Worm (Caenorhabditis elegans) whole organism, young adult: ENCODE results near the gene Y81B9A.2.

Source experiments
- athp-1 ChIP-seq: sonication (generic microtip); optimal IDR thresholded peaks from 2 replicates; lab custom pipeline; 2017; ENCODE audit warnings: mild to moderate bottlenecking, missing genetic modification characterization, missing compliant biosample characterization
- chd-7 ChIP-seq: sonication (generic microtip); optimal IDR thresholded peaks from 2 replicates; lab custom pipeline; 2016; ENCODE audit warnings: mild to moderate bottlenecking, missing genetic modification characterization, moderate library complexity, missing compliant biosample characterization
- egl-44 ChIP-seq: fragments of 200-800 bp; sonication (Bioruptor generic); IDR thresholded peaks from 2 replicates; pipeline ENCODE4 v1.3.6; 2022; ENCODE audit warnings: missing genetic modification reagents, missing genetic modification characterization, missing compliant biosample characterization
- nhr-179 ChIP-seq: sonication (generic microtip); optimal IDR thresholded peaks from 2 replicates; lab custom pipeline; 2016; ENCODE audit warnings: mild to moderate bottlenecking, missing genetic modification characterization, missing compliant biosample characterization
- snpc-4 ChIP-seq, 5 experiments: fragments of 150-350 bp in 1 of 5; sonication (generic microtip) in 4 of 5; optimal IDR thresholded peaks; 2 replicates each; lab custom pipeline; 2014 to 2018; ENCODE audit warnings: missing genetic modification characterization in 5 of 5, missing biosample characterization in 3 of 5, antibody characterized with exemption in 2 of 5, mild to moderate bottlenecking in 2 of 5, missing compliant biosample characterization in 2 of 5, missing genotype in 2 of 5, moderate library complexity in 2 of 5, missing genetic modification reagents in 1 of 5
- xnd-1 ChIP-seq: sonication (generic microtip); optimal IDR thresholded peaks from 2 replicates; lab custom pipeline; 2016; ENCODE audit warnings: missing genotype, missing genetic modification reagents, missing genetic modification characterization, missing compliant biosample characterization

DNA sequence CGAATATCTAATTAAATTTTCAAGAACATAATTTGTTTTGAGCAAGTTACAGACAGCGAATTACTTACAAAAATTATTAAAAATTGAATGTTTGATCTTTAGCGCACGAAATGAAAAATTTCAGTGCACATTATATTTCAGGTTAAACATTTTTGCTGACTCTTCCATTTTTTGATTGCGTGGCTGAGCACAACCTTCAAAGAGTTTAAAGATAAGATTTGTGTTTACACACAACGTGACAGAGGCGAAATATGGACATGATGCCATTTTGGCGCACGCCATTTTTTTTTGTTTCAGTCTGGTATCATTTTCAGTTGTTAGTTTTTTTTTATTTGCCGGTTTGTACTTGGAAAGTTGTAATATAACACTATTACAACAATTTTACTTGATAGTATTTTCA is 28.7 kb downstream of the Y81B9A.2 start:
- TF ChIP-seq xnd-1 (tag; lab: Kevin White, UChicago) (no peak), chd-7 (no peak), athp-1 (no peak), snpc-4 (GFP tag; optimal IDR thresholded peaks at IDR 0.05; lab: Kevin White, UChicago) (no peak), snpc-4 (tag; optimal IDR thresholded peaks at IDR 0.05; lab: Kevin White, UChicago) (no peak), egl-44 (GFP tag; lab: Robert Waterston, UW) (no peak), nhr-179 (tag; lab: Kevin White, UChicago) (no peak)
